Worm (Caenorhabditis elegans): ENCODE results near the gene F38E11.6.

Gene F38E11.6

ce11 chrIV:9459224-9459781 is 8.0 kb downstream of the F38E11.6 start, which contains the start of gene copb-2:
TSS of gene copb-2 (plus strand) at chrIV:9459731.
- TF ChIP-seq nfya-1 (tag; optimal IDR thresholded peaks at IDR 0.05), result peak; percentile 42
- peak; percentile 61 for TF ChIP-seq unc-42 (tag; optimal IDR thresholded peaks at IDR 0.05)
- TF ChIP-seq fkh-10 (GFP tag; optimal IDR thresholded peaks at IDR 0.05), result no peak

- TF ChIP-seq ceh-2 (tag; optimal IDR thresholded peaks at IDR 0.05) (no peak), ceh-19 (GFP tag; optimal IDR thresholded peaks at IDR 0.05) (no peak), ceh-9 (tag; optimal IDR thresholded peaks at IDR 0.05) (no peak), ceh-45 (GFP tag; IDR thresholded peaks at IDR 0.05) (no peak), ceh-48 (tag; optimal IDR thresholded peaks at IDR 0.05) (no peak), T23F11.4 (GFP tag; optimal IDR thresholded peaks at IDR 0.05) (no peak)
These were observed 9.9 kb downstream of the F38E11.6 start, which contains the start of gene cutl-17 for ce11 chrIV:9457400-9457799. TSS of gene cutl-17 (minus strand) at chrIV:9457500.

ce11 chrIV:9451816-9452215 is 15.5 kb downstream of the F38E11.6 start:
- TF ChIP-seq ceh-45 (GFP tag; IDR thresholded peaks at IDR 0.05) (no peak), ceh-9 (tag; optimal IDR thresholded peaks at IDR 0.05) (no peak), T23F11.4 (GFP tag; optimal IDR thresholded peaks at IDR 0.05) (no peak), fax-1 (tag; optimal IDR thresholded peaks at IDR 0.05) (no peak), hlh-15 (tag; optimal IDR thresholded peaks at IDR 0.05) (no peak), pros-1 (tag; optimal IDR thresholded peaks at IDR 0.05) (no peak)

ce11 chrIV:9450375-9450774 is 16.9 kb downstream of the F38E11.6 start, which contains the start of gene cpin-1:
TSS of gene cpin-1 (plus strand) at chrIV:9450675.
- TF ChIP-seq hlh-13 (GFP tag; optimal IDR thresholded peaks at IDR 0.05), result no peak
- no peak for TF ChIP-seq ceh-45 (GFP tag; IDR thresholded peaks at IDR 0.05)
- TF ChIP-seq Y22D7AL.16 (tag; optimal IDR thresholded peaks at IDR 0.05), result no peak
- no peak for TF ChIP-seq ahr-1 (tag; optimal IDR thresholded peaks at IDR 0.05)
- no peak for TF ChIP-seq ceh-30 (tag; optimal IDR thresholded peaks at IDR 0.05)
- TF ChIP-seq hlh-8 (tag; optimal IDR thresholded peaks at IDR 0.05), result no peak
- no peak for TF ChIP-seq pag-3 (tag; optimal IDR thresholded peaks at IDR 0.05; ENCODE audit: borderline replicate concordance)
- no peak for TF ChIP-seq ceh-48 (tag; optimal IDR thresholded peaks at IDR 0.05)
- TF ChIP-seq mec-3 (tag; optimal IDR thresholded peaks at IDR 0.05; ENCODE audit: borderline replicate concordance), result no peak
- no peak for TF ChIP-seq T23F11.4 (GFP tag; optimal IDR thresholded peaks at IDR 0.05)

ce11 chrIV:9447209-9447608 is 20.1 kb downstream of the F38E11.6 start, which contains the start of gene hsp-12.6:
TSS of gene hsp-12.6 (minus strand) at chrIV:9447228.
- TF ChIP-seq npax-4 (tag; optimal IDR thresholded peaks at IDR 0.05) (no peak), lin-11 (tag; optimal IDR thresholded peaks at IDR 0.05) (no peak), fax-1 (tag; optimal IDR thresholded peaks at IDR 0.05) (no peak), ceh-14 (tag; optimal IDR thresholded peaks at IDR 0.05) (no peak), hlh-13 (GFP tag; optimal IDR thresholded peaks at IDR 0.05) (no peak), ceh-6 (GFP tag; optimal IDR thresholded peaks at IDR 0.05) (no peak), mec-3 (tag; optimal IDR thresholded peaks at IDR 0.05; ENCODE audit: borderline replicate concordance) (no peak), ceh-22 (tag; optimal IDR thresholded peaks at IDR 0.05) (no peak), eyg-1 (tag; optimal IDR thresholded peaks at IDR 0.05) (no peak)

- TF ChIP-seq ceh-6 (GFP tag; optimal IDR thresholded peaks at IDR 0.05) (no peak), C38D4.7 (GFP tag; optimal IDR thresholded peaks at IDR 0.05) (no peak), nfya-1 (tag; optimal IDR thresholded peaks at IDR 0.05) (no peak), unc-55 (GFP tag; optimal IDR thresholded peaks at IDR 0.05) (no peak), ets-4 (tag; optimal IDR thresholded peaks at IDR 0.05) (no peak), ceh-34 (tag; optimal IDR thresholded peaks at IDR 0.05) (no peak), ztf-16 (tag; optimal IDR thresholded peaks at IDR 0.05) (no peak), C08G9.2 (tag; optimal IDR thresholded peaks at IDR 0.05) (no peak), ahr-1 (tag; optimal IDR thresholded peaks at IDR 0.05) (no peak), ceh-9 (tag; optimal IDR thresholded peaks at IDR 0.05) (no peak), K02D7.2 (tag; optimal IDR thresholded peaks at IDR 0.05) (no peak)
These were observed 21.9 kb downstream of the F38E11.6 start, which contains the start of gene hsp-12.3 for ce11 chrIV:9445407-9445806. TSS of gene hsp-12.3 (minus strand) at chrIV:9445507.

All from whole organism, late embryonic.